Worm (Caenorhabditis elegans) whole organism, L1 larva: ENCODE data around the gene Y79H2A.4.
A peak's percentile ranks its signal among the peaks of the same experiment; 100 is the strongest.

ENCODE experiments used
- C16A3.4 ChIP-seq: fragments of 150-350 bp; optimal IDR thresholded peaks from 2 replicates; lab custom pipeline; 2014; ENCODE audit warnings: missing biosample characterization, missing genetic modification characterization
- F16B12.6 ChIP-seq: fragments of 150-350 bp; optimal IDR thresholded peaks from 2 replicates; lab custom pipeline; 2014; ENCODE audit warnings: missing biosample characterization, missing genetic modification characterization
- aha-1 ChIP-seq: fragments of 150-350 bp; optimal IDR thresholded peaks from 2 replicates; lab custom pipeline; 2014; ENCODE audit warnings: missing biosample characterization, missing genetic modification characterization
- blmp-1 ChIP-seq: fragments of 150-350 bp; optimal IDR thresholded peaks from 2 replicates; lab custom pipeline; 2014; ENCODE audit warnings: missing biosample characterization, missing genetic modification characterization
- ceh-63 ChIP-seq: fragments of 200-800 bp; sonication (Bioruptor generic); optimal IDR thresholded peaks from 2 replicates; lab custom pipeline; 2018; ENCODE audit warnings: mild to moderate bottlenecking, missing genetic modification characterization, missing compliant biosample characterization
- ceh-88 ChIP-seq: fragments of 200-800 bp; sonication (Bioruptor generic); IDR thresholded peaks from 2 replicates; pipeline ENCODE4 v1.3.6; 2022; ENCODE audit warnings: missing genetic modification characterization, missing compliant biosample characterization
- ces-1 ChIP-seq: fragments of 150-350 bp; optimal IDR thresholded peaks from 2 replicates; lab custom pipeline; 2014; ENCODE audit warnings: missing biosample characterization, missing genetic modification reagents, missing genetic modification characterization
- dpl-1 ChIP-seq, 3 experiments: fragments of 150-350 bp in 2 of 3; sonication (generic microtip) in 1 of 3; optimal IDR thresholded peaks; 2 replicates each; lab custom pipeline; 2014 to 2017; ENCODE audit warnings: missing biosample characterization in 3 of 3, missing genetic modification characterization in 3 of 3, missing genetic modification reagents in 3 of 3
- efl-1 ChIP-seq, 4 experiments: fragments of 150-350 bp; optimal IDR thresholded peaks in 3 of 4; peaks in 1 of 4; 1 replicate in 1 of 4; 2 replicates in 3 of 4; lab custom pipeline; 2014; ENCODE audit warnings: missing biosample characterization in 2 of 4, missing genetic modification characterization in 2 of 4, missing genetic modification reagents in 2 of 4
- egl-27 ChIP-seq, 2 experiments: fragments of 150-350 bp in 1 of 2; sonication (generic microtip); optimal IDR thresholded peaks; 3 replicates each; lab custom pipeline; 2017 to 2018; ENCODE audit warnings: missing biosample characterization in 2 of 2, missing genetic modification characterization in 2 of 2, missing genetic modification reagents in 2 of 2
- grh-1 ChIP-seq: fragments of 200-800 bp; sonication (Bioruptor generic); IDR thresholded peaks from 2 replicates; pipeline ENCODE4 v1.3.6; 2022; ENCODE audit warnings: missing genetic modification reagents, missing genetic modification characterization, missing compliant biosample characterization
- hlh-17 ChIP-seq: fragments of 200-800 bp; sonication (Bioruptor generic); optimal IDR thresholded peaks from 2 replicates; lab custom pipeline; 2018; ENCODE audit warnings: missing genetic modification characterization, mild to moderate bottlenecking, missing compliant biosample characterization, moderate library complexity, borderline replicate concordance
- lin-14 ChIP-seq: fragments of 200-800 bp; sonication (Bioruptor generic); optimal IDR thresholded peaks from 2 replicates; lab custom pipeline; 2018; ENCODE audit warnings: mild to moderate bottlenecking, missing genetic modification characterization, moderate library complexity, missing compliant biosample characterization
- lin-15B ChIP-seq: fragments of 150-350 bp; sonication (generic microtip); optimal IDR thresholded peaks from 3 replicates; lab custom pipeline; 2014; ENCODE audit warnings: missing biosample characterization, missing genetic modification characterization
- lin-35 ChIP-seq, 2 experiments: fragments of 150-350 bp; optimal IDR thresholded peaks; 2 replicates each; lab custom pipeline; 2014; ENCODE audit warnings: missing biosample characterization in 2 of 2, missing genetic modification characterization in 2 of 2, missing genetic modification reagents in 2 of 2
- lin-39 ChIP-seq: fragments of 150-350 bp; optimal IDR thresholded peaks from 2 replicates; lab custom pipeline; 2014; ENCODE audit warnings: missing biosample characterization, missing genetic modification reagents, missing genetic modification characterization
- lir-3 ChIP-seq: sonication (generic microtip); optimal IDR thresholded peaks from 2 replicates; lab custom pipeline; 2016; ENCODE audit warnings: mild to moderate bottlenecking, missing genetic modification characterization, moderate library complexity, missing compliant biosample characterization; ENCODE audit not compliant: poor library complexity
- lsy-2 ChIP-seq, 2 experiments: fragments of 150-350 bp; optimal IDR thresholded peaks; 2 replicates each; lab custom pipeline; 2014; ENCODE audit warnings: missing biosample characterization in 2 of 2, missing genetic modification characterization in 2 of 2
- mdl-1 ChIP-seq, 2 experiments: fragments of 150-350 bp; optimal IDR thresholded peaks; 2 replicates each; lab custom pipeline; 2014 to 2017; ENCODE audit warnings: missing biosample characterization in 2 of 2, missing genetic modification characterization in 2 of 2, inconsistent platforms in 1 of 2
- mef-2 ChIP-seq: fragments of 150-350 bp; optimal IDR thresholded peaks from 2 replicates; lab custom pipeline; 2014; ENCODE audit warnings: missing biosample characterization, missing genetic modification characterization
- mep-1 ChIP-seq: fragments of 150-350 bp; optimal IDR thresholded peaks from 2 replicates; lab custom pipeline; 2014; ENCODE audit warnings: missing biosample characterization, missing genetic modification characterization
- nhr-19 ChIP-seq: fragments of 200-800 bp; sonication (Bioruptor generic); conservative IDR thresholded peaks from 2 replicates; pipeline ENCODE4 v1.3.6; 2022; ENCODE audit warnings: missing genetic modification characterization, missing compliant biosample characterization
- nhr-20 ChIP-seq: sonication (generic microtip); optimal IDR thresholded peaks from 2 replicates; lab custom pipeline; 2016; ENCODE audit warnings: mild to moderate bottlenecking, missing genetic modification characterization, missing compliant biosample characterization
- nhr-47 ChIP-seq: sonication (generic microtip); optimal IDR thresholded peaks from 2 replicates; lab custom pipeline; 2016; ENCODE audit warnings: mild to moderate bottlenecking, missing genetic modification characterization, moderate library complexity, missing compliant biosample characterization
- nhr-71 ChIP-seq: sonication (generic microtip); optimal IDR thresholded peaks from 2 replicates; lab custom pipeline; 2016; ENCODE audit warnings: mild to moderate bottlenecking, missing genetic modification characterization, moderate library complexity, missing compliant biosample characterization
- nhr-76 ChIP-seq: sonication (generic microtip); optimal IDR thresholded peaks from 2 replicates; lab custom pipeline; 2017; ENCODE audit warnings: missing biosample characterization, missing genetic modification characterization
- nhr-77 ChIP-seq: fragments of 150-350 bp; optimal IDR thresholded peaks from 2 replicates; lab custom pipeline; 2014; ENCODE audit warnings: missing biosample characterization, missing genetic modification characterization
- nhr-85 ChIP-seq: sonication (generic microtip); peaks from one replicate; lab custom pipeline; 2016; ENCODE audit warnings: missing genetic modification characterization, inconsistent platforms, missing compliant biosample characterization
- nhr-90 ChIP-seq: sonication (generic microtip); optimal IDR thresholded peaks from 2 replicates; lab custom pipeline; 2016; ENCODE audit warnings: mild to moderate bottlenecking, missing genetic modification characterization, missing compliant biosample characterization; ENCODE audit not compliant: poor library complexity
- pag-3 ChIP-seq: sonication (generic microtip); optimal IDR thresholded peaks from 2 replicates; lab custom pipeline; 2017; ENCODE audit warnings: missing genetic modification characterization, mild to moderate bottlenecking, missing compliant biosample characterization, antibody characterized with exemption, borderline replicate concordance; ENCODE audit not compliant: insufficient read depth
- skn-1 ChIP-seq: fragments of 150-350 bp; optimal IDR thresholded peaks from 2 replicates; lab custom pipeline; 2014; ENCODE audit warnings: missing biosample characterization, missing genetic modification characterization
- snpc-4 ChIP-seq: fragments of 150-350 bp; optimal IDR thresholded peaks from 2 replicates; lab custom pipeline; 2014; ENCODE audit warnings: missing biosample characterization, missing genetic modification characterization
- snu-23 ChIP-seq: sonication (generic microtip); optimal IDR thresholded peaks from 2 replicates; lab custom pipeline; 2016; ENCODE audit warnings: missing genetic modification characterization, missing compliant biosample characterization
- sox-4 ChIP-seq: sonication (generic microtip); optimal IDR thresholded peaks from 2 replicates; lab custom pipeline; 2016; ENCODE audit warnings: missing genetic modification characterization, missing compliant biosample characterization
- sup-37 ChIP-seq: fragments of 200-800 bp; sonication (Bioruptor generic); optimal IDR thresholded peaks from 2 replicates; lab custom pipeline; 2018; ENCODE audit warnings: mild to moderate bottlenecking, missing genetic modification characterization, missing compliant biosample characterization
- swsn-7 ChIP-seq: sonication (generic microtip); optimal IDR thresholded peaks from 2 replicates; lab custom pipeline; 2016; ENCODE audit warnings: missing genetic modification characterization, missing compliant biosample characterization
- tlp-1 ChIP-seq: fragments of 150-350 bp; optimal IDR thresholded peaks from 2 replicates; lab custom pipeline; 2014; ENCODE audit warnings: missing biosample characterization, missing genetic modification characterization
- unc-130 ChIP-seq: fragments of 150-350 bp; optimal IDR thresholded peaks from 2 replicates; lab custom pipeline; 2017; ENCODE audit warnings: missing biosample characterization, missing genetic modification characterization, inconsistent platforms
- unc-86 ChIP-seq: sonication (generic microtip); optimal IDR thresholded peaks from 2 replicates; lab custom pipeline; 2016; ENCODE audit warnings: missing genetic modification characterization, missing compliant biosample characterization
- unc-98 ChIP-seq: fragments of 200-800 bp; sonication (Bioruptor generic); IDR thresholded peaks from 2 replicates; pipeline ENCODE4 v1.3.6; 2022; ENCODE audit warnings: missing genetic modification characterization, missing compliant biosample characterization
- vab-15 ChIP-seq: sonication (generic microtip); optimal IDR thresholded peaks from 2 replicates; lab custom pipeline; 2017; ENCODE audit warnings: missing genotype, mild to moderate bottlenecking, missing genetic modification characterization, missing compliant biosample characterization
- xbp-1 ChIP-seq: sonication (generic microtip); optimal IDR thresholded peaks from 2 replicates; lab custom pipeline; 2016; ENCODE audit warnings: missing genetic modification characterization, missing compliant biosample characterization

The Y79H2A.4 gene

ce11 chrIII:12005052-12005451, 36.0 kb upstream of the Y79H2A.4 start:
- TF ChIP-seq lin-35 (GFP tag; optimal IDR thresholded peaks at IDR 0.05; lab: Kevin White, UChicago) (peak in 1 of 2 experiments; percentile 25), snu-23 (peak; percentile 12), nhr-20 (peak; percentile 78), nhr-71 (tag; lab: Kevin White, UChicago) (peak; percentile 17)

- no peak for TF ChIP-seq unc-98
- no peak for TF ChIP-seq mdl-1 (tag; optimal IDR thresholded peaks at IDR 0.05; lab: Kevin White, UChicago)
- no peak for TF ChIP-seq lin-39 (tag; lab: Kevin White, UChicago)
- TF ChIP-seq hlh-17 (GFP tag; lab: Kevin White, UChicago) = no peak
- TF ChIP-seq lir-3 (tag; lab: Kevin White, UChicago) = no peak
- no peak for TF ChIP-seq unc-86 (tag; lab: Kevin White, UChicago)
- TF ChIP-seq mep-1 (tag; lab: Kevin White, UChicago) = no peak
- TF ChIP-seq mef-2 = no peak
- TF ChIP-seq xbp-1 (tag; lab: Kevin White, UChicago) = no peak
Measured at ce11 chrIII:12009321-12009720, 31.8 kb upstream of the Y79H2A.4 start.

- no peak for TF ChIP-seq efl-1 (optimal IDR thresholded peaks at IDR 0.05; lab: Kevin White, UChicago)
- peak in 1 of 2 experiments; percentile 92 for TF ChIP-seq efl-1 (GFP tag; optimal IDR thresholded peaks at IDR 0.05 in 1 of 2; lab: Kevin White, UChicago)
- TF ChIP-seq lsy-2 (tag; optimal IDR thresholded peaks at IDR 0.05; lab: Kevin White, UChicago) = peak in 1 of 2 experiments; percentile 34
- TF ChIP-seq vab-15 (tag; lab: Kevin White, UChicago) = no peak
- peak; percentile 7 for TF ChIP-seq nhr-47 (tag; lab: Kevin White, UChicago)
- TF ChIP-seq nhr-71 (tag; lab: Kevin White, UChicago) = peak; percentile 43
- TF ChIP-seq snu-23 = peak; percentile 59
- TF ChIP-seq nhr-20 = peak; percentile 60
- TF ChIP-seq grh-1 (GFP tag; lab: Robert Waterston, UW) = peak; percentile 22; the same call in 1 of the 2 replicates
- peak; percentile 94 for TF ChIP-seq nhr-85 (tag; lab: Kevin White, UChicago)
- peak in 1 of 2 experiments; percentile 51 for TF ChIP-seq lin-35 (GFP tag; optimal IDR thresholded peaks at IDR 0.05; lab: Kevin White, UChicago)
- peak; percentile 67 for TF ChIP-seq xbp-1 (tag; lab: Kevin White, UChicago)
- no peak for TF ChIP-seq unc-130 (tag; lab: Kevin White, UChicago)
- TF ChIP-seq pag-3 (tag; lab: Kevin White, UChicago) = no peak
- 0 out of 2 replicates have a peak, but pooled peaks have one; percentile 18 for TF ChIP-seq nhr-19
- peak; percentile 30 for TF ChIP-seq blmp-1 (tag; lab: Kevin White, UChicago)
- TF ChIP-seq lin-14 (GFP tag; lab: Kevin White, UChicago) = peak; percentile 64
- TF ChIP-seq egl-27 (tag; optimal IDR thresholded peaks at IDR 0.05; lab: Kevin White, UChicago) = no peak
Measured at ce11 chrIII:12009764-12010163, 31.3 kb upstream of the Y79H2A.4 start.

ce11 chrIII:12013054-12013453, 28.0 kb upstream of the Y79H2A.4 start:
- TF ChIP-seq tlp-1 (tag; lab: Kevin White, UChicago) (no peak), swsn-7 (no peak), lin-15B (tag; lab: Kevin White, UChicago) (no peak), grh-1 (GFP tag; lab: Robert Waterston, UW) (peak; percentile 58), snu-23 (peak; percentile 20), hlh-17 (GFP tag; lab: Kevin White, UChicago) (no peak), ceh-63 (GFP tag; lab: Kevin White, UChicago) (no peak), ceh-88 (GFP tag; lab: Robert Waterston, UW) (no peak), sox-4 (tag; lab: Kevin White, UChicago) (no peak), mef-2 (no peak), skn-1 (peak; percentile 4), aha-1 (tag; lab: Kevin White, UChicago) (no peak), lsy-2 (tag; optimal IDR thresholded peaks at IDR 0.05; lab: Kevin White, UChicago) (no peak), ces-1 (no peak), F16B12.6 (tag; lab: Kevin White, UChicago) (no peak), C16A3.4 (no peak), nhr-90 (tag; lab: Kevin White, UChicago) (no peak), mdl-1 (tag; optimal IDR thresholded peaks at IDR 0.05; lab: Kevin White, UChicago) (no peak), nhr-19 (no peak), unc-130 (tag; lab: Kevin White, UChicago) (no peak), lin-14 (GFP tag; lab: Kevin White, UChicago) (peak; percentile 55), nhr-76 (tag; lab: Kevin White, UChicago) (no peak), nhr-77 (tag; lab: Kevin White, UChicago) (no peak), dpl-1 (GFP tag; optimal IDR thresholded peaks at IDR 0.05; lab: Kevin White, UChicago) (peak in 1 of 3 experiments; percentile 13), efl-1 (optimal IDR thresholded peaks at IDR 0.05; lab: Kevin White, UChicago) (no peak), efl-1 (GFP tag; optimal IDR thresholded peaks at IDR 0.05 in 1 of 2; lab: Kevin White, UChicago) (peak in 1 of 2 experiments; percentile 60), snpc-4 (no peak), unc-86 (tag; lab: Kevin White, UChicago) (no peak), nhr-71 (tag; lab: Kevin White, UChicago) (peak; percentile 13), sup-37 (GFP tag; lab: Kevin White, UChicago) (no peak), blmp-1 (tag; lab: Kevin White, UChicago) (peak; percentile 39)
